Comparison of ENCODE assay signal across 3 fruit fly cellular contexts in the genomic region with DNA sequence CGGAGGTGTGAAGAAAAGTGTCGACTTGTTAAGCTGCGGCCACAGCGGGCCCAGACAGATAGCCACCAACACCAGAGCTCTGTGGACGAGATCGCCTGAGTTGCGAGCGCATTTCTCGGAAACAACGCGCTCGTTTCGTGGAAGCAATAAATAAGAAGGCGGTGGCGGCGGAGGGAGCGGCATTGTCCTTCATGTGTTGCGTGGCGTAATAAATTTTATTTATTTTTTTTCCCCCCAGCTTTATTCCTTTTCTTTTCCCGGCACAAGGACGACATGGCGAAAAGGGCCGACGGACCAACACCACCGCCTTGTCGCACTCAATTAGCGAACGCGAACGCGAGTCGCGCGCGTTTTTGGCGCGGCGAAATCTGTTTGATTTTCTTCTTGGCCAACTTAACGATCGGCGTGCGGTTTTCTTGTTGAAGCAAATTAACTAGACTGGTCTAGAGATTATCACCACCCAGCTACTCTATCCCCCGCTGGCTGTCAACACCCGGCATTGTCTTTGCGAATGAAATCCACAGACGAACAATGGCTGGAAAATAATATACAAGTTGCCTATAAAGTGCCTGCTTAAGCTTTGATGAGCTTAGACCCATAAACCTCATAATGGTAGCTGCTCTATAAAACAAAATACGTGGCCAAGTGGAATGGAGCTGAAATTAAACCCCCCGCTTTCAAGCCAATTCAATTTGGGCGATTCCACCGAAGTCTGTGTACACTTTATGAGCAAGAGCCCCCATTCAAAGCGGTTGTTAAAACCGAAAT.
TF ChIP-seq lines count a peak whose summit lies in the region.

No protein-coding gene starts in this region.

- no peak for TF ChIP-seq CTCF in whole organism, embryonic (GFP tag; optimal IDR thresholded peaks at IDR 0.05; lab: Kevin White, UChicago)

TF ChIP-seq in whole organism, embryonic, 481 proteins besides CTCF, POLR2A, EP300 and RAD21:
- TF ChIP-seq CG12236 (GFP tag; optimal IDR thresholded peaks at IDR 0.05; lab: Kevin White, UChicago) (no peak), cad (GFP tag; optimal IDR thresholded peaks at IDR 0.05; lab: Kevin White, UChicago) (peak; percentile 20), abd-A (tag; optimal IDR thresholded peaks at IDR 0.05; lab: Kevin White, UChicago) (peak; percentile 86), CG12769 (tag; optimal IDR thresholded peaks at IDR 0.05; lab: Kevin White, UChicago) (peak; percentile 25), ara (GFP tag; IDR thresholded peaks at IDR 0.05; lab: Robert Waterston, UW) (0 out of 2 replicates have a peak, but pooled peaks have one; percentile 6), Rx (GFP tag; IDR thresholded peaks at IDR 0.05; lab: Robert Waterston, UW) (no peak), oc (tag; optimal IDR thresholded peaks at IDR 0.05; lab: Kevin White, UChicago) (peak; percentile 83), CG15269 (tag; optimal IDR thresholded peaks at IDR 0.05; lab: Kevin White, UChicago) (peak; percentile 59), Optix (GFP tag; IDR thresholded peaks at IDR 0.05; lab: Robert Waterston, UW) (no peak), Awh (GFP tag; IDR thresholded peaks at IDR 0.05; lab: Robert Waterston, UW) (peak; percentile 32; the same call in 1 of the 2 replicates), CG8359 (GFP tag; optimal IDR thresholded peaks at IDR 0.05; lab: Kevin White, UChicago; ENCODE audit: borderline replicate concordance) (peak; percentile 97), pho (GFP tag; optimal IDR thresholded peaks at IDR 0.05; lab: Kevin White, UChicago) (no peak), HLH4C (GFP tag; IDR thresholded peaks at IDR 0.05; lab: Robert Waterston, UW; ENCODE audit: partially characterized antibody) (0 out of 3 replicates have a peak, but pooled peaks have one; percentile 26), CG17361 (GFP tag; IDR thresholded peaks at IDR 0.05; lab: Robert Waterston, UW) (0 out of 3 replicates have a peak, but pooled peaks have one; percentile 11), Abd-B (GFP tag; optimal IDR thresholded peaks at IDR 0.05; lab: Kevin White, UChicago) (peak; percentile 16), CG11504 (tag; optimal IDR thresholded peaks at IDR 0.05; lab: Kevin White, UChicago) (peak; percentile 15), vvl (GFP tag; IDR thresholded peaks at IDR 0.05; lab: Robert Waterston, UW) (peak; percentile 20; the same call in 1 of the 2 replicates), Med (GFP tag; lab: Kevin White, UChicago) (peak; percentile 62), CG13894 (tag; optimal IDR thresholded peaks at IDR 0.05; lab: Kevin White, UChicago) (peak; percentile 27), Stat92E (GFP tag; optimal IDR thresholded peaks at IDR 0.05; lab: Kevin White, UChicago) (peak in 1 of 3 experiments; percentile 35), Hr3 (GFP tag; optimal IDR thresholded peaks at IDR 0.05; lab: Kevin White, UChicago) (no peak)

TF ChIP-seq in whole organism, prepupa, 60 proteins besides CTCF, POLR2A, EP300 and RAD21:
- no peak for TF ChIP-seq fd85E (GFP tag; optimal IDR thresholded peaks at IDR 0.05; lab: Kevin White, UChicago)
- TF ChIP-seq achi (GFP tag; optimal IDR thresholded peaks at IDR 0.05; lab: Kevin White, UChicago) = no peak
- no peak for TF ChIP-seq Ets96B (tag; optimal IDR thresholded peaks at IDR 0.05; lab: Kevin White, UChicago)
- peak; percentile 41 to 77 for TF ChIP-seq ss (GFP tag; optimal IDR thresholded peaks at IDR 0.05; lab: Kevin White, UChicago)
- TF ChIP-seq pdm3 (GFP tag; optimal IDR thresholded peaks at IDR 0.05; lab: Kevin White, UChicago) = no peak
- TF ChIP-seq lz (GFP tag; optimal IDR thresholded peaks at IDR 0.05; lab: Kevin White, UChicago) = no peak
- no peak for TF ChIP-seq CG31627 (GFP tag; optimal IDR thresholded peaks at IDR 0.05; lab: Kevin White, UChicago)
- peak; percentile 66 for TF ChIP-seq vri (GFP tag; optimal IDR thresholded peaks at IDR 0.05; lab: Kevin White, UChicago)
- TF ChIP-seq CG11294 (GFP tag; IDR thresholded peaks at IDR 0.05; lab: Robert Waterston, UW) = no peak
- TF ChIP-seq cyc (GFP tag; optimal IDR thresholded peaks at IDR 0.05; lab: Kevin White, UChicago) = no peak
- no peak for TF ChIP-seq Hr4 (GFP tag; optimal IDR thresholded peaks at IDR 0.05; lab: Kevin White, UChicago)
- TF ChIP-seq salr (GFP tag; optimal IDR thresholded peaks at IDR 0.05; lab: Kevin White, UChicago) = no peak
- TF ChIP-seq dac (GFP tag; optimal IDR thresholded peaks at IDR 0.05; lab: Kevin White, UChicago) = no peak
- peak; percentile 13 for TF ChIP-seq Sox102F (GFP tag; optimal IDR thresholded peaks at IDR 0.05; lab: Kevin White, UChicago)
- TF ChIP-seq CG6163 (GFP tag; IDR thresholded peaks at IDR 0.05; lab: Robert Waterston, UW) = 0 out of 3 replicates have a peak, but pooled peaks have one; percentile 29
- no peak for TF ChIP-seq Hr38 (GFP tag; optimal IDR thresholded peaks at IDR 0.05; lab: Kevin White, UChicago)
- no peak for TF ChIP-seq CG10669 (GFP tag; optimal IDR thresholded peaks at IDR 0.05; lab: Kevin White, UChicago)
- peak; percentile 35 for TF ChIP-seq dsx (GFP tag; optimal IDR thresholded peaks at IDR 0.05; lab: Kevin White, UChicago; ENCODE audit: poor library complexity, severe bottlenecking)
- no peak for TF ChIP-seq net (GFP tag; optimal IDR thresholded peaks at IDR 0.05; lab: Kevin White, UChicago)
- TF ChIP-seq Hr39 (GFP tag; optimal IDR thresholded peaks at IDR 0.05; lab: Kevin White, UChicago) = no peak
- no peak for TF ChIP-seq CG10631 (GFP tag; optimal IDR thresholded peaks at IDR 0.05; lab: Kevin White, UChicago)
- peak; percentile 11 for TF ChIP-seq CG1621 (tag; optimal IDR thresholded peaks at IDR 0.05; lab: Kevin White, UChicago)
- no peak for TF ChIP-seq Lpt (GFP tag; optimal IDR thresholded peaks at IDR 0.05; lab: Kevin White, UChicago)
- TF ChIP-seq spab (GFP tag; optimal IDR thresholded peaks at IDR 0.05; lab: Kevin White, UChicago) = no peak
- no peak for TF ChIP-seq CG11762 (GFP tag; optimal IDR thresholded peaks at IDR 0.05; lab: Kevin White, UChicago; ENCODE audit: insufficient read depth)
- no peak for TF ChIP-seq fkh (GFP tag; optimal IDR thresholded peaks at IDR 0.05; lab: Kevin White, UChicago)
- TF ChIP-seq CG6854 (GFP tag; optimal IDR thresholded peaks at IDR 0.05; lab: Kevin White, UChicago) = peak; percentile 3
- TF ChIP-seq CG8632 (GFP tag; optimal IDR thresholded peaks at IDR 0.05; lab: Kevin White, UChicago) = no peak
- TF ChIP-seq Smox (GFP tag; optimal IDR thresholded peaks at IDR 0.05; lab: Kevin White, UChicago) = no peak
- peak; percentile 23 for TF ChIP-seq CG6808 (GFP tag; optimal IDR thresholded peaks at IDR 0.05; lab: Kevin White, UChicago)
- TF ChIP-seq OdsH (GFP tag; optimal IDR thresholded peaks at IDR 0.05; lab: Kevin White, UChicago) = no peak

TF ChIP-seq in whole organism, pupa, 21 proteins besides CTCF, POLR2A, EP300 and RAD21:
- TF ChIP-seq CG4496 (GFP tag; IDR thresholded peaks at IDR 0.05; lab: Robert Waterston, UW) = 0 out of 3 replicates have a peak, but pooled peaks have one; percentile 18
- no peak for TF ChIP-seq CG15710 (tag; optimal IDR thresholded peaks at IDR 0.05; lab: Kevin White, UChicago)
- TF ChIP-seq CG13204 (GFP tag; optimal IDR thresholded peaks at IDR 0.05; lab: Kevin White, UChicago) = peak; percentile 76
- TF ChIP-seq EcR (GFP tag; optimal IDR thresholded peaks at IDR 0.05; lab: Kevin White, UChicago) = peak; percentile 49
- TF ChIP-seq D1 (tag; optimal IDR thresholded peaks at IDR 0.05; lab: Kevin White, UChicago) = no peak
TF ChIP-seq in whole organism, pupa: peak in this region for 3.
